Fruit fly (Drosophila melanogaster): ENCODE measurements around the gene Cyp4c3.

Gene Cyp4c3

dm6 chr3R:30918872-30919271 lies 25.0 kb downstream of the Cyp4c3 start (continued):
- TF ChIP-seq MBD-R2 (GFP tag; IDR thresholded peaks at IDR 0.05): no peak
- TF ChIP-seq CG17359 (tag; optimal IDR thresholded peaks at IDR 0.05): peak; percentile 18
- TF ChIP-seq Dll (GFP tag; IDR thresholded peaks at IDR 0.05; ENCODE audit: partially characterized antibody): no peak
- no peak for TF ChIP-seq CG3726 (GFP tag; IDR thresholded peaks at IDR 0.05)
- TF ChIP-seq CG33213 (GFP tag; optimal IDR thresholded peaks at IDR 0.05): no peak
- no peak for TF ChIP-seq rib (GFP tag; IDR thresholded peaks at IDR 0.05)
- TF ChIP-seq Doc3 (GFP tag; IDR thresholded peaks at IDR 0.05; ENCODE audit: partially characterized antibody): no peak
- no peak for TF ChIP-seq CG4328 (GFP tag; optimal IDR thresholded peaks at IDR 0.05)
- no peak for TF ChIP-seq inv (GFP tag; IDR thresholded peaks at IDR 0.05; ENCODE audit: partially characterized antibody)
- TF ChIP-seq Nf-YB (GFP tag; optimal IDR thresholded peaks at IDR 0.05): peak; percentile 19
- TF ChIP-seq CG1647 (GFP tag; optimal IDR thresholded peaks at IDR 0.05): no peak
- no peak for TF ChIP-seq sens-2 (GFP tag; IDR thresholded peaks at IDR 0.05)
- TF ChIP-seq CG10959 (GFP tag; IDR thresholded peaks at IDR 0.05): no peak
- TF ChIP-seq vvl (GFP tag; IDR thresholded peaks at IDR 0.05): no peak
- no peak for TF ChIP-seq lab (GFP tag; optimal IDR thresholded peaks at IDR 0.05)
- no peak for TF ChIP-seq bcd (GFP tag; optimal IDR thresholded peaks at IDR 0.05)
- no peak for TF ChIP-seq Oli (tag; optimal IDR thresholded peaks at IDR 0.05)
- TF ChIP-seq kni (GFP tag; optimal IDR thresholded peaks at IDR 0.05): peak; percentile 31
- no peak for TF ChIP-seq CG3847 (GFP tag; IDR thresholded peaks at IDR 0.05)
- TF ChIP-seq Max (GFP tag; optimal IDR thresholded peaks at IDR 0.05): no peak
- TF ChIP-seq CG6683 (GFP tag; optimal IDR thresholded peaks at IDR 0.05): no peak
- no peak for TF ChIP-seq Camta (GFP tag; optimal IDR thresholded peaks at IDR 0.05)
- TF ChIP-seq CG18764 (GFP tag; optimal IDR thresholded peaks at IDR 0.05): no peak
- TF ChIP-seq Poxn (GFP tag; IDR thresholded peaks at IDR 0.05): no peak
- TF ChIP-seq lola (GFP tag; optimal IDR thresholded peaks at IDR 0.05): peak in 1 of 3 experiments; percentile 56
- no peak for TF ChIP-seq CG12104 (GFP tag; optimal IDR thresholded peaks at IDR 0.05)
- TF ChIP-seq CG30020 (tag; optimal IDR thresholded peaks at IDR 0.05): no peak
- TF ChIP-seq CG15269 (tag; optimal IDR thresholded peaks at IDR 0.05): no peak
- no peak for TF ChIP-seq slp2 (GFP tag; optimal IDR thresholded peaks at IDR 0.05)
- peak; percentile 13 for TF ChIP-seq CG3407 (GFP tag; optimal IDR thresholded peaks at IDR 0.05)
- TF ChIP-seq Mad (GFP tag; optimal IDR thresholded peaks at IDR 0.05): no peak
- TF ChIP-seq Eip74EF (GFP tag; optimal IDR thresholded peaks at IDR 0.05): no peak
- TF ChIP-seq onecut (GFP tag; IDR thresholded peaks at IDR 0.05): no peak
- TF ChIP-seq CG16863 (GFP tag; optimal IDR thresholded peaks at IDR 0.05): no peak
- no peak for TF ChIP-seq trem (tag; optimal IDR thresholded peaks at IDR 0.05)
- no peak for TF ChIP-seq HmgZ (tag; optimal IDR thresholded peaks at IDR 0.05)
- TF ChIP-seq gce (GFP tag; IDR thresholded peaks at IDR 0.05): no peak
- no peak for TF ChIP-seq CG12942 (GFP tag; optimal IDR thresholded peaks at IDR 0.05)
- no peak for TF ChIP-seq D19B (GFP tag; optimal IDR thresholded peaks at IDR 0.05)
- no peak for TF ChIP-seq pzg (GFP tag; optimal IDR thresholded peaks at IDR 0.05)
- no peak for TF ChIP-seq Hey (tag; optimal IDR thresholded peaks at IDR 0.05)
- TF ChIP-seq CG4404 (GFP tag; IDR thresholded peaks at IDR 0.05): no peak
- no peak for TF ChIP-seq aop (GFP tag; IDR thresholded peaks at IDR 0.05)
- no peak for TF ChIP-seq slbo (GFP tag; IDR thresholded peaks at IDR 0.05)
- TF ChIP-seq HLH4C (GFP tag; IDR thresholded peaks at IDR 0.05; ENCODE audit: partially characterized antibody): no peak
- no peak for TF ChIP-seq CG5245 (GFP tag; optimal IDR thresholded peaks at IDR 0.05)
- TF ChIP-seq lbe (GFP tag; optimal IDR thresholded peaks at IDR 0.05): no peak
- peak; percentile 37 for TF ChIP-seq unpg (GFP tag; optimal IDR thresholded peaks at IDR 0.05)
- no peak for TF ChIP-seq mld (GFP tag; IDR thresholded peaks at IDR 0.05; ENCODE audit: partially characterized antibody)
- TF ChIP-seq CG2116 (GFP tag; optimal IDR thresholded peaks at IDR 0.05): no peak
- no peak for TF ChIP-seq z (GFP tag; IDR thresholded peaks at IDR 0.05)
